Fruit fly (Drosophila melanogaster) whole organism, embryonic: ENCODE data around the gene Pop5.

Experiments used
- Atf3 ChIP-seq: fragments of 200-800 bp; sonication (Bioruptor generic); optimal IDR thresholded peaks from 3 replicates; lab custom pipeline; 2016; ENCODE audit warnings: missing biosample characterization, missing genetic modification characterization
- Bteb2 ChIP-seq: fragments of 200-800 bp; sonication (Bioruptor generic); optimal IDR thresholded peaks from 2 replicates; lab custom pipeline; 2016; ENCODE audit warnings: missing biosample characterization, missing genetic modification characterization
- CG11504 ChIP-seq: fragments of 200-800 bp; sonication (Bioruptor generic); optimal IDR thresholded peaks from 3 replicates; lab custom pipeline; 2019; ENCODE audit warnings: missing biosample characterization, mild to moderate bottlenecking, missing genetic modification characterization, moderate library complexity
- CG1233 ChIP-seq: fragments of 200-800 bp; sonication (Bioruptor generic); optimal IDR thresholded peaks from 4 replicates; lab custom pipeline; 2018; ENCODE audit warnings: missing biosample characterization, mild to moderate bottlenecking, missing genetic modification characterization
- CG13424 ChIP-seq: fragments of 200-800 bp; sonication (Bioruptor generic); optimal IDR thresholded peaks from 2 replicates; lab custom pipeline; 2019; ENCODE audit warnings: missing biosample characterization, mild to moderate bottlenecking, missing genetic modification characterization, moderate library complexity
- CG14441 ChIP-seq: fragments of 200-800 bp; sonication (Bioruptor generic); IDR thresholded peaks from 2 replicates; pipeline ENCODE4 v1.3.6; 2022; ENCODE audit warnings: missing biosample characterization, missing genetic modification characterization
- CG14965 ChIP-seq: fragments of 200-800 bp; sonication (Bioruptor generic); optimal IDR thresholded peaks from 2 replicates; lab custom pipeline; 2016; ENCODE audit warnings: missing biosample characterization, missing genetic modification characterization, borderline replicate concordance
- CG1647 ChIP-seq: fragments of 200-800 bp; sonication (Bioruptor generic); optimal IDR thresholded peaks from 3 replicates; lab custom pipeline; 2016; ENCODE audit warnings: missing biosample characterization, missing genetic modification characterization
- CG17359 ChIP-seq: fragments of 200-800 bp; sonication (Bioruptor generic); optimal IDR thresholded peaks from 3 replicates; lab custom pipeline; 2018; ENCODE audit warnings: missing biosample characterization, mild to moderate bottlenecking, missing genetic modification characterization, moderate library complexity
- CG17829 ChIP-seq: fragments of 200-800 bp; optimal IDR thresholded peaks from 2 replicates; lab custom pipeline; 2019; ENCODE audit warnings: missing biosample characterization, mild to moderate bottlenecking, missing genetic modification characterization, moderate library complexity
- CG18619 ChIP-seq: fragments of 200-800 bp; sonication (Bioruptor generic); optimal IDR thresholded peaks from 3 replicates; lab custom pipeline; 2017; ENCODE audit warnings: missing biosample characterization, mild to moderate bottlenecking, missing genetic modification characterization
- CG18764 ChIP-seq: fragments of 200-800 bp; sonication (Bioruptor generic); optimal IDR thresholded peaks from 3 replicates; lab custom pipeline; 2016; ENCODE audit warnings: missing biosample characterization, missing genetic modification characterization
- CG3281 ChIP-seq: fragments of 200-800 bp; sonication (Bioruptor generic); optimal IDR thresholded peaks from 3 replicates; lab custom pipeline; 2017; ENCODE audit warnings: missing biosample characterization, mild to moderate bottlenecking, missing genetic modification characterization
- CG3838 ChIP-seq: fragments of 200-800 bp; sonication (Bioruptor generic); optimal IDR thresholded peaks from 3 replicates; lab custom pipeline; 2016; ENCODE audit warnings: missing biosample characterization, missing genetic modification characterization
- CG4424 ChIP-seq: fragments of 200-800 bp; sonication (Bioruptor generic); optimal IDR thresholded peaks from 3 replicates; lab custom pipeline; 2016; ENCODE audit warnings: missing biosample characterization, missing genetic modification characterization
- CG5180 ChIP-seq: fragments of 200-800 bp; sonication (Bioruptor generic); optimal IDR thresholded peaks from 3 replicates; lab custom pipeline; 2017; ENCODE audit warnings: missing biosample characterization, missing genetic modification characterization, mild to moderate bottlenecking, moderate library complexity, missing genetic modification reagents
- CG6254 ChIP-seq: fragments of 200-800 bp; sonication (Bioruptor generic); optimal IDR thresholded peaks from 3 replicates; lab custom pipeline; 2017; ENCODE audit warnings: mild to moderate bottlenecking, missing biosample characterization, missing genetic modification reagents, missing genetic modification characterization
- CG7786 ChIP-seq: fragments of 200-800 bp; sonication (Bioruptor generic); optimal IDR thresholded peaks from 2 replicates; lab custom pipeline; 2016; ENCODE audit warnings: missing biosample characterization, missing genetic modification characterization
- CG9215 ChIP-seq: fragments of 200-800 bp; sonication (Bioruptor generic); IDR thresholded peaks from 2 replicates; pipeline ENCODE4 v1.3.6; 2022; ENCODE audit warnings: missing biosample characterization, missing genetic modification characterization
- CkIIα-i1 ChIP-seq: fragments of 200-800 bp; sonication (Bioruptor generic); IDR thresholded peaks from 2 replicates; pipeline ENCODE4 v1.3.6; 2022; ENCODE audit warnings: missing biosample characterization, missing genetic modification characterization
- Dref ChIP-seq: fragments of 200-800 bp; sonication (Bioruptor generic); IDR thresholded peaks from 2 replicates; pipeline ENCODE4 v1.3.6; 2022; ENCODE audit warnings: missing biosample characterization, missing genetic modification characterization
- Gug ChIP-seq: fragments of 200-800 bp; sonication (Bioruptor generic); IDR thresholded peaks from 4 replicates; pipeline ENCODE4 v1.3.6; 2022; ENCODE audit warnings: missing biosample characterization, missing genetic modification characterization
- H15 ChIP-seq: fragments of 200-800 bp; sonication (Bioruptor generic); IDR thresholded peaks from 3 replicates; pipeline ENCODE4 v1.3.6; 2022; ENCODE audit warnings: missing biosample characterization, missing genetic modification characterization
- HLHmδ ChIP-seq: fragments of 200-800 bp; sonication (Bioruptor generic); optimal IDR thresholded peaks from 2 replicates; lab custom pipeline; 2018; ENCODE audit warnings: missing biosample characterization, mild to moderate bottlenecking, missing genetic modification characterization, moderate library complexity
- Lhr ChIP-seq: fragments of 200-800 bp; sonication (Bioruptor generic); optimal IDR thresholded peaks from 3 replicates; lab custom pipeline; 2017; ENCODE audit warnings: mild to moderate bottlenecking, missing biosample characterization, missing genetic modification reagents, missing genetic modification characterization
- Lpt ChIP-seq: fragments of >200 bp; optimal IDR thresholded peaks from 2 replicates; lab custom pipeline; 2018; ENCODE audit warnings: missing biosample characterization, missing genetic modification characterization
- MESR4 ChIP-seq: fragments of 200-800 bp; sonication (Bioruptor generic); optimal IDR thresholded peaks from 2 replicates; lab custom pipeline; 2018; ENCODE audit warnings: missing biosample characterization, mild to moderate bottlenecking, missing genetic modification characterization, moderate library complexity
- Mad ChIP-seq: fragments of 200-800 bp; sonication (Bioruptor generic); optimal IDR thresholded peaks from 2 replicates; lab custom pipeline; 2016; ENCODE audit warnings: missing biosample characterization, missing genetic modification characterization
- NK7.1 ChIP-seq: fragments of 200-800 bp; sonication (Bioruptor generic); optimal IDR thresholded peaks from 3 replicates; lab custom pipeline; 2016; ENCODE audit warnings: missing biosample characterization, missing genetic modification characterization
- Spps ChIP-seq: fragments of 200-800 bp; sonication (Bioruptor generic); optimal IDR thresholded peaks from 2 replicates; lab custom pipeline; 2018; ENCODE audit warnings: missing biosample characterization, mild to moderate bottlenecking, missing genetic modification characterization
- amos ChIP-seq: fragments of 200-800 bp; sonication (Bioruptor generic); IDR thresholded peaks from 2 replicates; pipeline ENCODE4 v1.3.6; 2022; ENCODE audit warnings: missing biosample characterization, missing genetic modification characterization; ENCODE audit not compliant: partially characterized antibody
- ash1 ChIP-seq: fragments of 200-800 bp; sonication (Bioruptor generic); optimal IDR thresholded peaks from 2 replicates; lab custom pipeline; 2018; ENCODE audit warnings: missing biosample characterization, mild to moderate bottlenecking, missing genetic modification characterization
- bcd ChIP-seq: fragments of 200-800 bp; sonication (Bioruptor generic); optimal IDR thresholded peaks from 2 replicates; lab custom pipeline; 2017; ENCODE audit warnings: missing biosample characterization, mild to moderate bottlenecking, missing genetic modification characterization
- chinmo ChIP-seq: fragments of 200-800 bp; sonication (Bioruptor generic); IDR thresholded peaks from 4 replicates; pipeline ENCODE4 v1.3.6; 2022; ENCODE audit warnings: missing biosample characterization, missing genetic modification characterization; ENCODE audit not compliant: partially characterized antibody
- ci ChIP-seq: fragments of 200-800 bp; sonication (Bioruptor generic); IDR thresholded peaks from 3 replicates; pipeline ENCODE4 v1.3.6; 2022; ENCODE audit warnings: missing biosample characterization, missing genetic modification characterization
- crc ChIP-seq: fragments of 200-800 bp; sonication (Bioruptor generic); optimal IDR thresholded peaks from 2 replicates; lab custom pipeline; 2016; ENCODE audit warnings: missing biosample characterization, missing genetic modification characterization
- dimm ChIP-seq: fragments of 200-800 bp; sonication (Bioruptor generic); IDR thresholded peaks from 2 replicates; pipeline ENCODE4 v1.3.6; 2022; ENCODE audit warnings: missing biosample characterization, missing genetic modification characterization
- disco-r ChIP-seq: fragments of 200-800 bp; sonication (Bioruptor generic); optimal IDR thresholded peaks from 2 replicates; lab custom pipeline; 2016; ENCODE audit warnings: missing biosample characterization, missing genetic modification characterization
- eve ChIP-seq, 2 experiments: fragments of >200 bp; optimal IDR thresholded peaks; 2 replicates each; lab custom pipeline; 2017; ENCODE audit warnings: missing biosample characterization in 2 of 2, missing genetic modification characterization in 2 of 2
- ind ChIP-seq: fragments of 200-800 bp; sonication (Bioruptor generic); optimal IDR thresholded peaks from 3 replicates; lab custom pipeline; 2016; ENCODE audit warnings: missing biosample characterization, missing genetic modification characterization
- insv ChIP-seq, 2 experiments: fragments of 200-800 bp; sonication (Bioruptor generic); optimal IDR thresholded peaks; 3 replicates each; lab custom pipeline; 2016 to 2018; ENCODE audit warnings: missing biosample characterization in 2 of 2, missing genetic modification characterization in 2 of 2
- klu ChIP-seq: fragments of 200-800 bp; sonication (Bioruptor generic); IDR thresholded peaks from 2 replicates; pipeline ENCODE4 v1.3.6; 2022; ENCODE audit warnings: missing biosample characterization, missing genetic modification characterization
- oc ChIP-seq: fragments of 200-800 bp; sonication (Bioruptor generic); optimal IDR thresholded peaks from 2 replicates; lab custom pipeline; 2018; ENCODE audit warnings: missing biosample characterization, mild to moderate bottlenecking, missing genetic modification characterization, moderate library complexity
- scrt ChIP-seq: fragments of 200-800 bp; sonication (Bioruptor generic); optimal IDR thresholded peaks from 2 replicates; lab custom pipeline; 2018; ENCODE audit warnings: missing biosample characterization, mild to moderate bottlenecking, missing genetic modification characterization, moderate library complexity
- sens-2 ChIP-seq: fragments of 200-800 bp; sonication (Bioruptor generic); IDR thresholded peaks from 2 replicates; pipeline ENCODE4 v1.3.6; 2022; ENCODE audit warnings: missing biosample characterization, missing genetic modification characterization
- seq ChIP-seq: fragments of 200-800 bp; sonication (Bioruptor generic); IDR thresholded peaks from 2 replicates; pipeline ENCODE4 v1.3.6; 2022; ENCODE audit warnings: missing biosample characterization, missing genetic modification characterization
- so ChIP-seq: fragments of 200-800 bp; sonication (Bioruptor generic); IDR thresholded peaks from 3 replicates; pipeline ENCODE4 v1.3.6; 2022; ENCODE audit warnings: missing biosample characterization, missing genetic modification characterization
- trem ChIP-seq: fragments of 200-800 bp; optimal IDR thresholded peaks from 3 replicates; lab custom pipeline; 2019; ENCODE audit warnings: missing biosample characterization, mild to moderate bottlenecking, missing genetic modification characterization, moderate library complexity
- tx ChIP-seq: fragments of 200-800 bp; sonication (Bioruptor generic); optimal IDR thresholded peaks from 2 replicates; lab custom pipeline; 2016; ENCODE audit warnings: missing biosample characterization, missing genetic modification characterization
- unpg ChIP-seq: fragments of 200-800 bp; sonication (Bioruptor generic); optimal IDR thresholded peaks from 3 replicates; lab custom pipeline; 2018; ENCODE audit warnings: missing biosample characterization, mild to moderate bottlenecking, missing genetic modification characterization, moderate library complexity
- wek ChIP-seq: fragments of 200-800 bp; sonication (Bioruptor generic); optimal IDR thresholded peaks from 3 replicates; lab custom pipeline; 2018; ENCODE audit warnings: missing biosample characterization, mild to moderate bottlenecking, missing genetic modification characterization, moderate library complexity
- yki ChIP-seq: fragments of >200 bp; optimal IDR thresholded peaks from 3 replicates; lab custom pipeline; 2018
- zfh2 ChIP-seq: fragments of 200-800 bp; sonication (Bioruptor generic); optimal IDR thresholded peaks from 2 replicates; lab custom pipeline; 2016; ENCODE audit warnings: missing biosample characterization, missing genetic modification characterization

Gene Pop5

DNA sequence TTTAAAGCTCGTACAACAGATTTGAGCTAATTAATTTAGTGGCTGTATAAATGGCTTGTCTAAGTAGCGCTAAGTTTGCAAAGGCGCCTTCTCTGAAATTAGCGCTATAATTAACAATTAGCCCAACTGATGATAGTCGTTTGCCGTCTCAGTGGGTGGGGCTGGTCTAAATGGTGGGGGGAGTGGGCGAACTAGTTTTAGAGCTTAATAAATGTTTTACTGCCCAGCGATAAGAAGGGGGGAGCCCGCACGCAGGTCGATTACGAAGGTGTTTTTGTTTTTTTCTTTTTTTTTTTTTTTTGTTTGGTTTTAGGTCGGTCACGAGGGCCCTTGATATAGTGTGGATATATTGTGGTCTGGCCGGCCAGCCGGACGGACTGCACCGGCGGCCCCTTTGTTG is 43.8 kb downstream of the Pop5 start (continued):
- no peak for TF ChIP-seq ash1 (GFP tag; lab: Kevin White, UChicago)
- no peak for TF ChIP-seq ci
- no peak for TF ChIP-seq CG7786 (GFP tag; lab: Kevin White, UChicago)
- no peak for TF ChIP-seq dimm
- no peak for TF ChIP-seq CG11504 (tag; lab: Kevin White, UChicago)
- no peak for TF ChIP-seq Bteb2
- 0 out of 2 replicates have a peak, but pooled peaks have one; percentile 24 for TF ChIP-seq klu (GFP tag; lab: Robert Waterston, UW)
- no peak for TF ChIP-seq insv (GFP tag; optimal IDR thresholded peaks at IDR 0.05; lab: Kevin White, UChicago)
- no peak for TF ChIP-seq Lpt (GFP tag; lab: Kevin White, UChicago)
- TF ChIP-seq CG3281 (GFP tag; lab: Kevin White, UChicago): no peak
- TF ChIP-seq unpg (GFP tag; lab: Kevin White, UChicago): peak; percentile 26
- TF ChIP-seq CG18764 (GFP tag; lab: Kevin White, UChicago): no peak
- no peak for TF ChIP-seq eve (GFP tag; optimal IDR thresholded peaks at IDR 0.05; lab: Kevin White, UChicago)
- 0 out of 2 replicates have a peak, but pooled peaks have one; percentile 44 for TF ChIP-seq sens-2 (GFP tag; lab: Robert Waterston, UW)
- TF ChIP-seq bcd: no peak
- no peak for TF ChIP-seq CG5180 (GFP tag; lab: Kevin White, UChicago)
- no peak for TF ChIP-seq trem (tag; lab: Kevin White, UChicago)
- TF ChIP-seq Lhr (GFP tag; lab: Kevin White, UChicago): no peak
- TF ChIP-seq H15 (GFP tag; lab: Robert Waterston, UW): no peak
- TF ChIP-seq tx (GFP tag; lab: Kevin White, UChicago): no peak
- TF ChIP-seq oc (tag; lab: Kevin White, UChicago): no peak
- TF ChIP-seq CkIIα-i1 (GFP tag; lab: Robert Waterston, UW): no peak
- no peak for TF ChIP-seq CG6254 (GFP tag; lab: Kevin White, UChicago)
- TF ChIP-seq wek (GFP tag; lab: Kevin White, UChicago): no peak
- TF ChIP-seq so (GFP tag; lab: Robert Waterston, UW): no peak
- TF ChIP-seq CG14441 (GFP tag; lab: Robert Waterston, UW): no peak
- TF ChIP-seq HLHmδ (GFP tag; lab: Kevin White, UChicago): no peak
- no peak for TF ChIP-seq Mad (GFP tag; lab: Kevin White, UChicago)
- no peak for TF ChIP-seq seq (GFP tag; lab: Robert Waterston, UW)
- TF ChIP-seq Atf3: no peak
- no peak for TF ChIP-seq NK7.1 (GFP tag; lab: Kevin White, UChicago)
- no peak for TF ChIP-seq CG17829 (tag; lab: Kevin White, UChicago)
- no peak for TF ChIP-seq crc (GFP tag; lab: Kevin White, UChicago)
- TF ChIP-seq disco-r (GFP tag; lab: Kevin White, UChicago): no peak
- TF ChIP-seq amos: no peak
- no peak for TF ChIP-seq zfh2 (GFP tag; lab: Kevin White, UChicago)
- TF ChIP-seq yki (lab: Kevin White, UChicago): no peak
- no peak for TF ChIP-seq CG1647 (GFP tag; lab: Kevin White, UChicago)
- no peak for TF ChIP-seq Spps
- no peak for TF ChIP-seq scrt (GFP tag; lab: Kevin White, UChicago)
- no peak for TF ChIP-seq CG1233 (GFP tag; lab: Kevin White, UChicago)
- TF ChIP-seq CG9215 (GFP tag; lab: Robert Waterston, UW): no peak
- no peak for TF ChIP-seq CG4424 (GFP tag; lab: Kevin White, UChicago)
- no peak for TF ChIP-seq Dref
- TF ChIP-seq CG17359 (tag; lab: Kevin White, UChicago): no peak
- peak; percentile 73; the same call in 1 of the 4 replicates for TF ChIP-seq chinmo (GFP tag; lab: Robert Waterston, UW)
- TF ChIP-seq Gug (GFP tag; lab: Robert Waterston, UW): no peak
- TF ChIP-seq ind (GFP tag; lab: Kevin White, UChicago): no peak
- no peak for TF ChIP-seq MESR4
- no peak for TF ChIP-seq CG14965 (GFP tag; lab: Kevin White, UChicago)
- no peak for TF ChIP-seq CG18619
- no peak for TF ChIP-seq CG13424 (tag; lab: Kevin White, UChicago)
- no peak for TF ChIP-seq CG3838 (GFP tag; lab: Kevin White, UChicago)
